Worm (Caenorhabditis elegans) whole organism, L3 larva: ENCODE results near the gene C49G7.10.

Experiments used
- R02D3.7 ChIP-seq: fragments of 150-350 bp; optimal IDR thresholded peaks from 2 replicates; lab custom pipeline; 2014; ENCODE audit warnings: missing biosample characterization, missing genetic modification characterization
- ZK546.5 ChIP-seq: sonication (generic microtip); optimal IDR thresholded peaks from 2 replicates; lab custom pipeline; 2017; ENCODE audit warnings: missing biosample characterization, missing genetic modification characterization
- aly-2 ChIP-seq: fragments of 150-350 bp; optimal IDR thresholded peaks from 2 replicates; lab custom pipeline; 2014; ENCODE audit warnings: missing biosample characterization, missing genetic modification characterization
- ama-1 ChIP-seq: fragments of 150-350 bp; optimal IDR thresholded peaks from 2 replicates; lab custom pipeline; 2018
- ceh-16 ChIP-seq: sonication (generic microtip); optimal IDR thresholded peaks from 2 replicates; lab custom pipeline; 2017; ENCODE audit warnings: missing biosample characterization, missing genetic modification characterization
- ceh-82 ChIP-seq: fragments of 150-350 bp; optimal IDR thresholded peaks from 2 replicates; lab custom pipeline; 2014; ENCODE audit warnings: missing biosample characterization, missing genetic modification characterization
- ceh-9 ChIP-seq: sonication (generic microtip); optimal IDR thresholded peaks from 2 replicates; lab custom pipeline; 2018; ENCODE audit warnings: missing biosample characterization, missing genetic modification characterization
- daf-12 ChIP-seq: fragments of 150-350 bp; optimal IDR thresholded peaks from 2 replicates; lab custom pipeline; 2014; ENCODE audit warnings: missing biosample characterization, missing genetic modification reagents, missing genetic modification characterization
- egl-27 ChIP-seq: sonication (generic microtip); optimal IDR thresholded peaks from 4 replicates; lab custom pipeline; 2017; ENCODE audit warnings: missing biosample characterization, missing genetic modification reagents, missing genetic modification characterization
- egl-5 ChIP-seq: fragments of 150-350 bp; optimal IDR thresholded peaks from 2 replicates; lab custom pipeline; 2017; ENCODE audit warnings: missing biosample characterization, missing genetic modification reagents, missing genetic modification characterization, inconsistent platforms
- elt-1 ChIP-seq: fragments of 150-350 bp; optimal IDR thresholded peaks from 2 replicates; lab custom pipeline; 2014; ENCODE audit warnings: missing biosample characterization, missing genetic modification characterization
- eor-1 ChIP-seq, 2 experiments: fragments of 150-350 bp; optimal IDR thresholded peaks; 2 replicates each; lab custom pipeline; 2014 to 2018; ENCODE audit warnings: missing biosample characterization in 2 of 2, missing genetic modification characterization in 2 of 2
- fkh-10 ChIP-seq: sonication (generic microtip); optimal IDR thresholded peaks from 2 replicates; lab custom pipeline; 2017; ENCODE audit warnings: missing biosample characterization, missing genetic modification reagents, missing genetic modification characterization
- fkh-2 ChIP-seq: fragments of 150-350 bp; optimal IDR thresholded peaks from 2 replicates; lab custom pipeline; 2014; ENCODE audit warnings: missing biosample characterization, missing genetic modification reagents, missing genetic modification characterization
- hmg-11 ChIP-seq: sonication (generic microtip); optimal IDR thresholded peaks from 2 replicates; lab custom pipeline; 2016; ENCODE audit warnings: missing genetic modification characterization, missing compliant biosample characterization
- jun-1 ChIP-seq: fragments of 150-350 bp; optimal IDR thresholded peaks from 2 replicates; lab custom pipeline; 2014; ENCODE audit warnings: missing biosample characterization, missing genetic modification reagents, missing genetic modification characterization
- lin-15B ChIP-seq: fragments of 150-350 bp; optimal IDR thresholded peaks from 2 replicates; lab custom pipeline; 2014; ENCODE audit warnings: missing biosample characterization, missing genetic modification characterization
- mdl-1 ChIP-seq: fragments of 150-350 bp; optimal IDR thresholded peaks from 2 replicates; lab custom pipeline; 2014; ENCODE audit warnings: missing biosample characterization, missing genetic modification characterization
- nhr-237 ChIP-seq: fragments of 150-350 bp; optimal IDR thresholded peaks from 2 replicates; lab custom pipeline; 2014; ENCODE audit warnings: missing biosample characterization, missing genetic modification characterization
- nhr-25 ChIP-seq: sonication (generic microtip); optimal IDR thresholded peaks from 2 replicates; lab custom pipeline; 2017; ENCODE audit warnings: missing biosample characterization, missing genetic modification characterization
- nhr-28 ChIP-seq: fragments of 150-350 bp; optimal IDR thresholded peaks from 2 replicates; lab custom pipeline; 2014; ENCODE audit warnings: missing biosample characterization, missing genetic modification characterization
- nhr-43 ChIP-seq: sonication (generic microtip); optimal IDR thresholded peaks from 2 replicates; lab custom pipeline; 2016; ENCODE audit warnings: mild to moderate bottlenecking, missing genetic modification characterization, missing compliant biosample characterization; ENCODE audit not compliant: poor library complexity, severe bottlenecking
- nhr-67 ChIP-seq: fragments of 150-350 bp; optimal IDR thresholded peaks from 2 replicates; lab custom pipeline; 2014; ENCODE audit warnings: missing biosample characterization, missing genetic modification characterization
- nhr-76 ChIP-seq: fragments of 150-350 bp; sonication (generic microtip); optimal IDR thresholded peaks from 5 replicates; lab custom pipeline; 2014; ENCODE audit warnings: missing biosample characterization, missing genetic modification characterization
- pha-4 ChIP-seq: fragments of 150-350 bp; optimal IDR thresholded peaks from 2 replicates; lab custom pipeline; 2014; ENCODE audit warnings: missing biosample characterization, missing genetic modification reagents, missing genetic modification characterization
- pqm-1 ChIP-seq: fragments of 150-350 bp; optimal IDR thresholded peaks from 2 replicates; lab custom pipeline; 2017; ENCODE audit warnings: missing biosample characterization, missing genetic modification characterization, inconsistent platforms
- skn-1 ChIP-seq: fragments of 150-350 bp; optimal IDR thresholded peaks from 2 replicates; lab custom pipeline; 2014; ENCODE audit warnings: missing biosample characterization, missing genetic modification characterization
- snpc-4 ChIP-seq: fragments of 150-350 bp; optimal IDR thresholded peaks from 2 replicates; lab custom pipeline; 2014; ENCODE audit warnings: missing biosample characterization, missing genetic modification characterization
- tbx-2 ChIP-seq: sonication (generic microtip); optimal IDR thresholded peaks from 2 replicates; lab custom pipeline; 2016; ENCODE audit warnings: mild to moderate bottlenecking, missing genetic modification characterization, missing compliant biosample characterization
- unc-39 ChIP-seq: sonication (generic microtip); optimal IDR thresholded peaks from 4 replicates; lab custom pipeline; 2017; ENCODE audit warnings: missing biosample characterization, missing genetic modification characterization
- unc-62 ChIP-seq: fragments of 150-350 bp; sonication (generic microtip); optimal IDR thresholded peaks from 4 replicates; lab custom pipeline; 2014; ENCODE audit warnings: missing biosample characterization, missing genetic modification reagents, missing genetic modification characterization
- zag-1 ChIP-seq: fragments of 150-350 bp; optimal IDR thresholded peaks from 2 replicates; lab custom pipeline; 2014; ENCODE audit warnings: missing biosample characterization, missing genetic modification characterization
- ztf-11 ChIP-seq: fragments of 150-350 bp; optimal IDR thresholded peaks from 2 replicates; lab custom pipeline; 2014; ENCODE audit warnings: missing biosample characterization, missing genetic modification characterization
- ztf-4 ChIP-seq: fragments of 150-350 bp; optimal IDR thresholded peaks from 2 replicates; lab custom pipeline; 2014; ENCODE audit warnings: missing biosample characterization, missing genetic modification characterization

The C49G7.10 gene

ce11 chrV:4010170-4010569 is 31.7 kb downstream of the C49G7.10 start, which contains the start of gene srh-4:
Gene srh-4 (plus strand): TSS chrV:4010470.
- TF ChIP-seq nhr-25 (no peak), ama-1 (lab: Kevin White, UChicago) (no peak), tbx-2 (tag; lab: Kevin White, UChicago) (no peak), pqm-1 (tag; lab: Kevin White, UChicago) (no peak), pha-4 (no peak), elt-1 (no peak), fkh-10 (no peak), snpc-4 (tag; lab: Kevin White, UChicago) (no peak), nhr-43 (tag; lab: Kevin White, UChicago) (no peak), ztf-4 (no peak), unc-39 (tag; lab: Kevin White, UChicago) (no peak), egl-27 (tag; lab: Kevin White, UChicago) (no peak), ceh-82 (tag; lab: Kevin White, UChicago) (no peak), ZK546.5 (no peak), ztf-11 (tag; lab: Kevin White, UChicago) (no peak), lin-15B (tag; lab: Kevin White, UChicago) (no peak), ceh-9 (tag; lab: Kevin White, UChicago) (no peak)
- TF ChIP-seq, all 47 proteins: peak for 0

- TF ChIP-seq aly-2 (tag; lab: Kevin White, UChicago) (no peak), egl-27 (tag; lab: Kevin White, UChicago) (no peak), unc-62 (GFP tag; lab: Kevin White, UChicago) (no peak), daf-12 (tag; lab: Kevin White, UChicago) (no peak), unc-39 (tag; lab: Kevin White, UChicago) (no peak), mdl-1 (tag; lab: Kevin White, UChicago) (no peak), nhr-25 (no peak)
Observed at ce11 chrV:4007927-4008326, 33.9 kb downstream of the C49G7.10 start, which contains the start of gene srh-7. Gene srh-7 (plus strand): TSS chrV:4008227.

ce11 chrV:4005219-4005618 is 36.6 kb downstream of the C49G7.10 start, which contains the start of gene srh-8:
Gene srh-8 (plus strand): TSS chrV:4005519.
- TF ChIP-seq nhr-237 (no peak), nhr-67 (tag; lab: Kevin White, UChicago) (no peak), ceh-16 (tag; lab: Kevin White, UChicago) (no peak), nhr-28 (tag; lab: Kevin White, UChicago) (no peak), skn-1 (tag; lab: Kevin White, UChicago) (no peak), nhr-43 (tag; lab: Kevin White, UChicago) (no peak), lin-15B (tag; lab: Kevin White, UChicago) (no peak), pqm-1 (tag; lab: Kevin White, UChicago) (no peak), ceh-82 (tag; lab: Kevin White, UChicago) (no peak)

ce11 chrV:4004577-4004976 is 37.2 kb downstream of the C49G7.10 start:
- TF ChIP-seq eor-1 (tag; optimal IDR thresholded peaks at IDR 0.05; lab: Kevin White, UChicago) (no peak), elt-1 (no peak), aly-2 (tag; lab: Kevin White, UChicago) (no peak), fkh-2 (no peak), pha-4 (no peak)

ce11 chrV:3995838-3996237 is 46.0 kb downstream of the C49G7.10 start, which contains the start of gene srx-62:
Gene srx-62 (minus strand): TSS chrV:3995938.
- TF ChIP-seq R02D3.7 (tag; lab: Kevin White, UChicago) (no peak), aly-2 (tag; lab: Kevin White, UChicago) (no peak), ztf-11 (tag; lab: Kevin White, UChicago) (no peak), zag-1 (no peak), ceh-82 (tag; lab: Kevin White, UChicago) (no peak), jun-1 (tag; lab: Kevin White, UChicago) (no peak), ZK546.5 (no peak), ama-1 (lab: Kevin White, UChicago) (no peak), snpc-4 (tag; lab: Kevin White, UChicago) (no peak), nhr-76 (no peak), ceh-9 (tag; lab: Kevin White, UChicago) (no peak)
- TF ChIP-seq, all 47 proteins: peak for 0

- TF ChIP-seq unc-62 (GFP tag; lab: Kevin White, UChicago): no peak
- no peak for TF ChIP-seq egl-5 (tag; lab: Kevin White, UChicago)
- TF ChIP-seq zag-1: no peak
- TF ChIP-seq ceh-82 (tag; lab: Kevin White, UChicago): no peak
- no peak for TF ChIP-seq hmg-11 (tag; lab: Kevin White, UChicago)
- TF ChIP-seq ceh-9 (tag; lab: Kevin White, UChicago): no peak
- no peak for TF ChIP-seq ama-1 (lab: Kevin White, UChicago)
- TF ChIP-seq ZK546.5: no peak
- no peak for TF ChIP-seq snpc-4 (tag; lab: Kevin White, UChicago)
- TF ChIP-seq mdl-1 (tag; lab: Kevin White, UChicago): no peak
- TF ChIP-seq nhr-67 (tag; lab: Kevin White, UChicago): no peak
- TF ChIP-seq nhr-76: no peak
Observed at ce11 chrV:3994048-3994447, 47.8 kb downstream of the C49G7.10 start, which contains the start of gene K09D9.9. Gene K09D9.9 (minus strand): TSS chrV:3994148.
